Worm (Caenorhabditis elegans) whole organism, L1 larva: Measurements from ENCODE around the gene nspe-7.
A peak's percentile ranks its signal among the peaks of the same experiment; 100 is the strongest.
"Not testable (repeated sequence)": the region's sequence is repeated elsewhere in the genome, so short reads cannot be mapped to it uniquely, and the experiment has no call there.

ENCODE experiments used
- C34B4.2 ChIP-seq: sonication (generic microtip); optimal IDR thresholded peaks from 2 replicates; lab custom pipeline; 2017; ENCODE audit warnings: mild to moderate bottlenecking, missing genetic modification characterization, missing compliant biosample characterization
- Y116A8C.19 ChIP-seq: sonication (generic microtip); optimal IDR thresholded peaks from 2 replicates; lab custom pipeline; 2016; ENCODE audit warnings: missing compliant biosample characterization, missing genetic modification characterization, borderline replicate concordance
- aha-1 ChIP-seq: fragments of 150-350 bp; optimal IDR thresholded peaks from 2 replicates; lab custom pipeline; 2014; ENCODE audit warnings: missing biosample characterization, missing genetic modification characterization
- aly-2 ChIP-seq: fragments of 150-350 bp; optimal IDR thresholded peaks from 2 replicates; lab custom pipeline; 2014; ENCODE audit warnings: missing biosample characterization, missing genetic modification characterization
- ceh-63 ChIP-seq: fragments of 200-800 bp; sonication (Bioruptor generic); optimal IDR thresholded peaks from 2 replicates; lab custom pipeline; 2018; ENCODE audit warnings: mild to moderate bottlenecking, missing genetic modification characterization, missing compliant biosample characterization
- ceh-82 ChIP-seq, 3 experiments: fragments of 150-350 bp in 1 of 3; sonication (generic microtip) in 2 of 3; optimal IDR thresholded peaks; 2 replicates each; lab custom pipeline; 2014 to 2017; ENCODE audit warnings: missing biosample characterization in 3 of 3, missing genetic modification characterization in 3 of 3
- ceh-88 ChIP-seq: fragments of 200-800 bp; sonication (Bioruptor generic); IDR thresholded peaks from 2 replicates; pipeline ENCODE4 v1.3.6; 2022; ENCODE audit warnings: missing genetic modification characterization, missing compliant biosample characterization
- ceh-90 ChIP-seq: sonication (generic microtip); optimal IDR thresholded peaks from 2 replicates; lab custom pipeline; 2016; ENCODE audit warnings: missing genetic modification characterization, missing compliant biosample characterization
- ces-1 ChIP-seq: fragments of 150-350 bp; optimal IDR thresholded peaks from 2 replicates; lab custom pipeline; 2014; ENCODE audit warnings: missing biosample characterization, missing genetic modification reagents, missing genetic modification characterization
- dsc-1 ChIP-seq: sonication (generic microtip); optimal IDR thresholded peaks from 2 replicates; lab custom pipeline; 2016; ENCODE audit warnings: mild to moderate bottlenecking, missing genetic modification characterization, missing compliant biosample characterization
- efl-1 ChIP-seq, 4 experiments: fragments of 150-350 bp; optimal IDR thresholded peaks in 3 of 4; peaks in 1 of 4; 1 replicate in 1 of 4; 2 replicates in 3 of 4; lab custom pipeline; 2014; ENCODE audit warnings: missing biosample characterization in 2 of 4, missing genetic modification characterization in 2 of 4, missing genetic modification reagents in 2 of 4
- egl-13 ChIP-seq: sonication (generic microtip); optimal IDR thresholded peaks from 2 replicates; lab custom pipeline; 2016; ENCODE audit warnings: missing genotype, missing genetic modification reagents, missing genetic modification characterization, missing compliant biosample characterization
- egl-27 ChIP-seq, 2 experiments: fragments of 150-350 bp in 1 of 2; sonication (generic microtip); optimal IDR thresholded peaks; 3 replicates each; lab custom pipeline; 2017 to 2018; ENCODE audit warnings: missing biosample characterization in 2 of 2, missing genetic modification characterization in 2 of 2, missing genetic modification reagents in 2 of 2
- elt-3 ChIP-seq, 6 experiments: fragments of 150-350 bp in 1 of 6; sonication (generic microtip); optimal IDR thresholded peaks; 2 replicates each; lab custom pipeline; 2017 to 2018; ENCODE audit warnings: missing biosample characterization in 6 of 6, missing genetic modification characterization in 6 of 6, inconsistent platforms in 1 of 6
- fkh-4 ChIP-seq: sonication (generic microtip); optimal IDR thresholded peaks from 2 replicates; lab custom pipeline; 2016; ENCODE audit warnings: missing compliant biosample characterization, missing genetic modification characterization, borderline replicate concordance
- grh-1 ChIP-seq: fragments of 200-800 bp; sonication (Bioruptor generic); IDR thresholded peaks from 2 replicates; pipeline ENCODE4 v1.3.6; 2022; ENCODE audit warnings: missing genetic modification reagents, missing genetic modification characterization, missing compliant biosample characterization
- hlh-4 ChIP-seq: sonication (generic microtip); optimal IDR thresholded peaks from 2 replicates; lab custom pipeline; 2016; ENCODE audit warnings: mild to moderate bottlenecking, missing genetic modification characterization, missing compliant biosample characterization
- jun-1 ChIP-seq: fragments of 150-350 bp; optimal IDR thresholded peaks from 2 replicates; lab custom pipeline; 2014; ENCODE audit warnings: missing biosample characterization, missing genetic modification reagents, missing genetic modification characterization
- lin-14 ChIP-seq: fragments of 200-800 bp; sonication (Bioruptor generic); optimal IDR thresholded peaks from 2 replicates; lab custom pipeline; 2018; ENCODE audit warnings: mild to moderate bottlenecking, missing genetic modification characterization, moderate library complexity, missing compliant biosample characterization
- lin-35 ChIP-seq, 2 experiments: fragments of 150-350 bp; optimal IDR thresholded peaks; 2 replicates each; lab custom pipeline; 2014; ENCODE audit warnings: missing biosample characterization in 2 of 2, missing genetic modification characterization in 2 of 2, missing genetic modification reagents in 2 of 2
- lir-3 ChIP-seq: sonication (generic microtip); optimal IDR thresholded peaks from 2 replicates; lab custom pipeline; 2016; ENCODE audit warnings: mild to moderate bottlenecking, missing genetic modification characterization, moderate library complexity, missing compliant biosample characterization; ENCODE audit not compliant: poor library complexity
- mab-9 ChIP-seq: fragments of 200-800 bp; sonication (Bioruptor generic); IDR thresholded peaks from 2 replicates; pipeline ENCODE4 v1.3.6; 2022; ENCODE audit warnings: missing genetic modification reagents, missing genetic modification characterization, missing compliant biosample characterization
- mef-2 ChIP-seq: fragments of 150-350 bp; optimal IDR thresholded peaks from 2 replicates; lab custom pipeline; 2014; ENCODE audit warnings: missing biosample characterization, missing genetic modification characterization
- nhr-19 ChIP-seq: fragments of 200-800 bp; sonication (Bioruptor generic); conservative IDR thresholded peaks from 2 replicates; pipeline ENCODE4 v1.3.6; 2022; ENCODE audit warnings: missing genetic modification characterization, missing compliant biosample characterization
- nhr-20 ChIP-seq: sonication (generic microtip); optimal IDR thresholded peaks from 2 replicates; lab custom pipeline; 2016; ENCODE audit warnings: mild to moderate bottlenecking, missing genetic modification characterization, missing compliant biosample characterization
- nhr-237 ChIP-seq: fragments of 150-350 bp; optimal IDR thresholded peaks from 2 replicates; lab custom pipeline; 2014; ENCODE audit warnings: missing biosample characterization, missing genetic modification characterization
- nhr-28 ChIP-seq: fragments of 150-350 bp; optimal IDR thresholded peaks from 2 replicates; lab custom pipeline; 2014; ENCODE audit warnings: missing biosample characterization, missing genetic modification characterization
- nhr-47 ChIP-seq: sonication (generic microtip); optimal IDR thresholded peaks from 2 replicates; lab custom pipeline; 2016; ENCODE audit warnings: mild to moderate bottlenecking, missing genetic modification characterization, moderate library complexity, missing compliant biosample characterization
- nhr-71 ChIP-seq: sonication (generic microtip); optimal IDR thresholded peaks from 2 replicates; lab custom pipeline; 2016; ENCODE audit warnings: mild to moderate bottlenecking, missing genetic modification characterization, moderate library complexity, missing compliant biosample characterization
- nhr-77 ChIP-seq: fragments of 150-350 bp; optimal IDR thresholded peaks from 2 replicates; lab custom pipeline; 2014; ENCODE audit warnings: missing biosample characterization, missing genetic modification characterization
- nhr-84 ChIP-seq: sonication (generic microtip); optimal IDR thresholded peaks from 2 replicates; lab custom pipeline; 2017; ENCODE audit warnings: missing biosample characterization, missing genetic modification characterization
- nhr-85 ChIP-seq: sonication (generic microtip); peaks from one replicate; lab custom pipeline; 2016; ENCODE audit warnings: missing genetic modification characterization, inconsistent platforms, missing compliant biosample characterization
- pag-3 ChIP-seq: sonication (generic microtip); optimal IDR thresholded peaks from 2 replicates; lab custom pipeline; 2017; ENCODE audit warnings: missing genetic modification characterization, mild to moderate bottlenecking, missing compliant biosample characterization, antibody characterized with exemption, borderline replicate concordance; ENCODE audit not compliant: insufficient read depth
- pax-3 ChIP-seq: fragments of 200-800 bp; sonication (Bioruptor generic); optimal IDR thresholded peaks from 2 replicates; lab custom pipeline; 2018; ENCODE audit warnings: mild to moderate bottlenecking, missing genetic modification characterization, moderate library complexity, missing compliant biosample characterization
- pqm-1 ChIP-seq: sonication (generic microtip); optimal IDR thresholded peaks from 3 replicates; lab custom pipeline; 2017; ENCODE audit warnings: missing biosample characterization, missing genetic modification characterization
- rnt-1 ChIP-seq: sonication (generic microtip); optimal IDR thresholded peaks from 2 replicates; lab custom pipeline; 2016; ENCODE audit warnings: mild to moderate bottlenecking, missing genetic modification characterization, moderate library complexity, missing compliant biosample characterization
- snpc-4 ChIP-seq: fragments of 150-350 bp; optimal IDR thresholded peaks from 2 replicates; lab custom pipeline; 2014; ENCODE audit warnings: missing biosample characterization, missing genetic modification characterization
- sox-4 ChIP-seq: sonication (generic microtip); optimal IDR thresholded peaks from 2 replicates; lab custom pipeline; 2016; ENCODE audit warnings: missing genetic modification characterization, missing compliant biosample characterization
- sptf-1 ChIP-seq: fragments of 150-350 bp; optimal IDR thresholded peaks from 2 replicates; lab custom pipeline; 2014; ENCODE audit warnings: missing biosample characterization, missing genetic modification characterization
- sup-37 ChIP-seq: fragments of 200-800 bp; sonication (Bioruptor generic); optimal IDR thresholded peaks from 2 replicates; lab custom pipeline; 2018; ENCODE audit warnings: mild to moderate bottlenecking, missing genetic modification characterization, missing compliant biosample characterization
- tlp-1 ChIP-seq: fragments of 150-350 bp; optimal IDR thresholded peaks from 2 replicates; lab custom pipeline; 2014; ENCODE audit warnings: missing biosample characterization, missing genetic modification characterization
- unc-30 ChIP-seq: sonication (generic microtip); optimal IDR thresholded peaks from 2 replicates; lab custom pipeline; 2017; ENCODE audit warnings: missing biosample characterization, missing genetic modification characterization
- unc-62 ChIP-seq: fragments of 150-350 bp; optimal IDR thresholded peaks from 2 replicates; lab custom pipeline; 2014; ENCODE audit warnings: missing biosample characterization, missing genetic modification reagents, missing genetic modification characterization
- unc-98 ChIP-seq: fragments of 200-800 bp; sonication (Bioruptor generic); IDR thresholded peaks from 2 replicates; pipeline ENCODE4 v1.3.6; 2022; ENCODE audit warnings: missing genetic modification characterization, missing compliant biosample characterization
- vab-15 ChIP-seq: sonication (generic microtip); optimal IDR thresholded peaks from 2 replicates; lab custom pipeline; 2017; ENCODE audit warnings: missing genotype, mild to moderate bottlenecking, missing genetic modification characterization, missing compliant biosample characterization
- xbp-1 ChIP-seq: sonication (generic microtip); optimal IDR thresholded peaks from 2 replicates; lab custom pipeline; 2016; ENCODE audit warnings: missing genetic modification characterization, missing compliant biosample characterization
- zag-1 ChIP-seq: fragments of 150-350 bp; optimal IDR thresholded peaks from 2 replicates; lab custom pipeline; 2014; ENCODE audit warnings: missing biosample characterization, missing genetic modification characterization
- ztf-11 ChIP-seq, 2 experiments: sonication (generic microtip); optimal IDR thresholded peaks; 2 replicates each; lab custom pipeline; 2016 to 2017; ENCODE audit warnings: missing genetic modification characterization in 2 of 2, missing biosample characterization in 1 of 2, missing compliant biosample characterization in 1 of 2

The nspe-7 gene

DNA sequence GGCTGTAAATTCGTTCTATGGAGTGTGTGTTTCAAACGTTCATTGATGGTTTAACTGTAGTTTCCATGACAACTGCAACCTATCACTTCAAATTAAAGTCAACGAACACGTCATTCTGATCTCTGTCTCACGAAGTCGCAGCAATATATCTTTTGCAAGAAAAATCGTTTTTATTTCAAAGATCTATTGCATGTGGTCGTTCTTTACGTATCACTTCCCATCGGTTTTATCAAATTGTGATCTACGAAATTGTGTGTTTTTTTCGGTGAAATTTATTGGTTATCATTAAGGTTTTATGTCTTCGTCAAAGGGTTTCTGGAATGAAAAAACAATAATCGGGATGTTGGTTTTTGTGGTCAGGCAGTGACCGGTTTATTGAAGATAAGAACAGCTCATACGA lies 4.1 kb upstream of the nspe-7 start:
- peak; percentile 41 for TF ChIP-seq nhr-20 (tag; lab: Kevin White, UChicago)
- TF ChIP-seq nhr-47 (tag; lab: Kevin White, UChicago) = no peak
- TF ChIP-seq lin-35 (GFP tag; optimal IDR thresholded peaks at IDR 0.05; lab: Kevin White, UChicago) = peak in 1 of 2 experiments; percentile 22
- TF ChIP-seq nhr-85 = peak; percentile 50
- TF ChIP-seq sox-4 (tag; lab: Kevin White, UChicago) = no peak
- no peak for TF ChIP-seq nhr-71 (tag; lab: Kevin White, UChicago)
- peak in 2 of 6 experiments; percentile 3 to 58 for TF ChIP-seq elt-3 (tag; optimal IDR thresholded peaks at IDR 0.05; lab: Kevin White, UChicago)

DNA sequence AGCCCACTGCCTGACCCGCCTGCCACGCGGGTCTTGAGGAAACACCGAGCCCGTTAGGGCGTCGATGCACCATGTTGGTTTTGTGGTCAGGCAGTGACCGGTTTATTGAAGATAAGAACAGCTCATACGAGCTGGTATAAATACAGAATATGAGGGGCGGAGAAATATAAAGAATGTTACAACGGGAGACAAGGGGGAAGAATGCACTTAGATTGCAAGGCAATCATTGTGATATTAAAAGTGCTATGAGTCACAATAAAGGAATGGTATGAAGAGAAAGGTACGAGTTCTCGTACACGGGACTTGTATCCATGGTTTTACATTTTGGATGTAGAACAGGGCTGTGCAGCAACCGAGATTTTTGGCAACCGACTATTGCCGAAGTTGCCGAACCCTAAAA lies 2.6 kb upstream of the nspe-7 start, which contains the start of gene Y38E10A.14:
Gene Y38E10A.14, minus strand, starts transcription at position 101 of the 400 bp plus-strand sequence.
- TF ChIP-seq lin-14 (GFP tag; lab: Kevin White, UChicago); mef-2 (tag; lab: Kevin White, UChicago); ceh-90 (tag; lab: Kevin White, UChicago): not testable (repeated sequence)
- TF ChIP-seq, all 84 proteins: peak for 0; not testable (repeated sequence) for 84

DNA sequence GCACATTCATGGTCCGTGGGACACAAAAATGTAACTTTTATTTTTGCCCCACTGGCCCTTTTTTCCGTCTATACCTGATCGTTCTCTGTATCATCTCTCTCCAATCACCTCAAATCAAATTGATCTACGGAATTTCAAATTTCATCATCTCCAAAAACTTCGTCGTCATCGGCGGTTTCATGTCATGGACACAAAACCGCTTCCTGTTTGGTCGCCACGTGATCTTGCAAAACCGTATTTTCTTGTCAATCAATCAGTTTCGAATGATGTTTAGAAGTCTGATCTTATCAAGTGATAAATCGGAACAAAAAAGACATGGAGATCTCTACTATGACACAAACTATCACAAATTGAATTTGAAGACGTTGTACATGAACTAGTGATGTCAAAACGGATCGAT lies 1.3 kb upstream of the nspe-7 start:
- no peak for TF ChIP-seq ztf-11 (tag; optimal IDR thresholded peaks at IDR 0.05; lab: Kevin White, UChicago)
- no peak for TF ChIP-seq fkh-4 (tag; lab: Kevin White, UChicago)
- no peak for TF ChIP-seq nhr-84 (tag; lab: Kevin White, UChicago)
- no peak for TF ChIP-seq egl-13 (tag; lab: Kevin White, UChicago)
- TF ChIP-seq sup-37 (GFP tag; lab: Kevin White, UChicago) = no peak
- TF ChIP-seq lin-14 (GFP tag; lab: Kevin White, UChicago) = peak; percentile 87
- TF ChIP-seq aha-1 = no peak
- TF ChIP-seq unc-98 (GFP tag; lab: Robert Waterston, UW) = no peak
- TF ChIP-seq vab-15 (tag; lab: Kevin White, UChicago) = no peak
- no peak for TF ChIP-seq zag-1
- TF ChIP-seq aly-2 (tag; lab: Kevin White, UChicago) = no peak
- no peak for TF ChIP-seq nhr-77 (tag; lab: Kevin White, UChicago)
- TF ChIP-seq snpc-4 (tag; lab: Kevin White, UChicago) = no peak
- no peak for TF ChIP-seq ces-1 (GFP tag; lab: Kevin White, UChicago)
- no peak for TF ChIP-seq efl-1 (optimal IDR thresholded peaks at IDR 0.05; lab: Kevin White, UChicago)
- TF ChIP-seq efl-1 (GFP tag; optimal IDR thresholded peaks at IDR 0.05 in 1 of 2; lab: Kevin White, UChicago) = no peak
- no peak for TF ChIP-seq sptf-1 (tag; lab: Kevin White, UChicago)
- no peak for TF ChIP-seq ceh-88 (GFP tag; lab: Robert Waterston, UW)
- no peak for TF ChIP-seq Y116A8C.19 (tag; lab: Kevin White, UChicago)
- no peak for TF ChIP-seq pqm-1
- TF ChIP-seq nhr-28 = no peak
- no peak for TF ChIP-seq C34B4.2 (tag; lab: Kevin White, UChicago)
- TF ChIP-seq unc-30 (tag; lab: Kevin White, UChicago) = no peak
- no peak for TF ChIP-seq ceh-63 (GFP tag; lab: Kevin White, UChicago)
- no peak for TF ChIP-seq ceh-90 (tag; lab: Kevin White, UChicago)
- no peak for TF ChIP-seq jun-1 (tag; lab: Kevin White, UChicago)
- TF ChIP-seq nhr-19 = peak; percentile 84
- no peak for TF ChIP-seq tlp-1
- TF ChIP-seq nhr-47 (tag; lab: Kevin White, UChicago) = peak; percentile 66
- no peak for TF ChIP-seq egl-27 (tag; optimal IDR thresholded peaks at IDR 0.05; lab: Kevin White, UChicago)
- TF ChIP-seq ceh-82 (tag; optimal IDR thresholded peaks at IDR 0.05; lab: Kevin White, UChicago) = no peak
- TF ChIP-seq unc-62 (GFP tag; lab: Kevin White, UChicago) = no peak
- TF ChIP-seq rnt-1 (tag; lab: Kevin White, UChicago) = no peak
- TF ChIP-seq pag-3 (tag; lab: Kevin White, UChicago) = no peak
- no peak for TF ChIP-seq pax-3
- no peak for TF ChIP-seq mab-9 (GFP tag; lab: Robert Waterston, UW)
- TF ChIP-seq nhr-237 (tag; lab: Kevin White, UChicago) = no peak
- no peak for TF ChIP-seq dsc-1 (tag; lab: Kevin White, UChicago)
- TF ChIP-seq grh-1 (GFP tag; lab: Robert Waterston, UW) = peak; percentile 73
- TF ChIP-seq hlh-4 (tag; lab: Kevin White, UChicago) = no peak
- no peak for TF ChIP-seq lir-3
- no peak for TF ChIP-seq xbp-1 (tag; lab: Kevin White, UChicago)
